Worm (Caenorhabditis elegans) whole organism, early embryonic: ENCODE results near the gene ttr-10.
"Not testable (repeated sequence)": the region's sequence is repeated elsewhere in the genome, so short reads cannot be mapped to it uniquely, and the experiment has no call there.

Experiments used
- B0310.2 ChIP-seq: sonication (generic microtip); optimal IDR thresholded peaks from 2 replicates; lab custom pipeline; 2016; ENCODE audit warnings: mild to moderate bottlenecking, missing genetic modification characterization, missing compliant biosample characterization
- ama-1 ChIP-seq: fragments of 150-350 bp; optimal IDR thresholded peaks from 2 replicates; lab custom pipeline; 2014
- hmbx-1 ChIP-seq: sonication (generic microtip); optimal IDR thresholded peaks from 2 replicates; lab custom pipeline; 2016; ENCODE audit warnings: mild to moderate bottlenecking, missing genetic modification characterization, missing compliant biosample characterization

DNA sequence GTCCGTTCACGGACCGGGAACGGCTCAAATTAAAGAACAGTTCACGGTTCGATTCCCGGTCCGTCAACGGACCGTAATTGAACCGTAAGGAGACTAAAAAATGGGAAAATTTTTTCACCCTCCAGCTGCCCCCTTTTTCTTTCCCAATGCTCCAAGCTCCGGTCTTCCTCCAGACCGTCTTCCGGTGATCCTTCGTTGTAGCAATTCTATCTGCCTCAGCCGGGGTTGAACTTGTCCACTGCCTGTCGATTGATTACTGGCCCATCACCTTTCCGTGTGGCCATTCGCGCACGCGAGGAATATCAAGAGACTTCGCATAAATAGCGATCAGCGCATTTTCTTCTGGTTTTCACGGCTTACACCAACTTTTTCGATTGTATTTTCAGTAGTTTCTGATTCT, 5.2 kb downstream of the ttr-10 start:
- TF ChIP-seq ama-1 (lab: Kevin White, UChicago); hmbx-1 (tag; lab: Kevin White, UChicago); B0310.2 (tag; lab: Kevin White, UChicago): not testable (repeated sequence)
